Worm (Caenorhabditis elegans): ENCODE measurements around the gene C33A11.2.

DNA sequence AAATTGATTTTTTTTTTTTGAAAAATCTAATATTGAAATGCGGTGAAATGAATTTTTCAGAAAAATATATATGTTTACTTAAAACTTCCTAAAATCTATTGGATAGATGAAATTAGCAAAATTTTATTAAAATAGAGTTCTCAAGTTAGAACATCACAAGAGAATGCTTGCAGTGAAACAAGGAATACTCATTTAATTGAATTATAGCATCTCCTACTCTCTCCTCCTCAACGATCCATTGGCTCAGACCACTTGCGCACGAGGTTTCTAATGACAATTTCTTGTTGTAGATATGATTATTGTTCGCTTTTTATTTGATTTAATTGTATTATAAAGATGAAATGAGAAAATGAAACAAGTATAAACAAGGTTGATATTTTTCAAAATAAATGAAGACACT lies 44.0 kb upstream of the C33A11.2 start:
- TF ChIP-seq mcd-1 (GFP tag; IDR thresholded peaks at IDR 0.05) (no peak), snpc-3.4 (tag; optimal IDR thresholded peaks at IDR 0.05) (no peak), rec-8 (tag; optimal IDR thresholded peaks at IDR 0.05) (no peak), F49E8.2 (tag; optimal IDR thresholded peaks at IDR 0.05; ENCODE audit: insufficient read depth) (no peak), madf-8 (GFP tag; conservative IDR thresholded peaks at IDR 0.05) (no peak), unc-130 (GFP tag; optimal IDR thresholded peaks at IDR 0.05) (no peak)
